Fruit fly (Drosophila melanogaster): ENCODE measurements around the gene CG9525.

CG9525 gene

dm6 chr2L:8962254-8962653 lies at the start of gene CG9525, which contains the start of gene CG32985:
CG9525 (minus strand) TSS chr2L:8962354.
CG32985 (plus strand) TSS chr2L:8962533.
- TF ChIP-seq noc (tag; optimal IDR thresholded peaks at IDR 0.05): no peak

- peak; percentile 59 for TF ChIP-seq noc (tag; optimal IDR thresholded peaks at IDR 0.05)
Observed at dm6 chr2L:9011543-9012238, 49.5 kb upstream of the CG9525 start, which contains the start of gene CG13102. CG13102 (plus strand) TSS chr2L:9012188.

dm6 chr2L:9010267-9010666 lies 48.1 kb upstream of the CG9525 start, which contains the start of gene CG9568:
CG9568 (plus strand) TSS chr2L:9010583.
- no peak for TF ChIP-seq noc (tag; optimal IDR thresholded peaks at IDR 0.05)

dm6 chr2L:8998237-8998636 lies 36.1 kb upstream of the CG9525 start, which contains the start of gene Try29F:
Try29F (plus strand) TSS chr2L:8998537.
- no peak for TF ChIP-seq noc (tag; optimal IDR thresholded peaks at IDR 0.05)

- TF ChIP-seq noc (tag; optimal IDR thresholded peaks at IDR 0.05): peak; percentile 0
Observed at dm6 chr2L:8997285-8997684, 35.1 kb upstream of the CG9525 start, which contains the start of the genes alien and CG18661. alien (minus strand) TSS chr2L:8997379. CG18661 (plus strand) TSS chr2L:8997605.

dm6 chr2L:8993650-8994441 lies 31.7 kb upstream of the CG9525 start, which contains the start of gene CG17906:
CG17906 (plus strand) TSS chr2L:8994391.
- TF ChIP-seq noc (tag; optimal IDR thresholded peaks at IDR 0.05): peak; percentile 82

dm6 chr2L:8991583-8991982 lies 29.4 kb upstream of the CG9525 start, which contains the start of gene CG9555:
CG9555 (plus strand) TSS chr2L:8991735.
- no peak for TF ChIP-seq noc (tag; optimal IDR thresholded peaks at IDR 0.05)

dm6 chr2L:8989037-8989591 lies 27.0 kb upstream of the CG9525 start, which contains the start of gene rost:
rost (minus strand) TSS chr2L:8989539.
- peak; percentile 68 for TF ChIP-seq noc (tag; optimal IDR thresholded peaks at IDR 0.05)

dm6 chr2L:8987251-8987937 lies 25.2 kb upstream of the CG9525 start:
- peak; percentile 96 for TF ChIP-seq noc (tag; optimal IDR thresholded peaks at IDR 0.05)

dm6 chr2L:8984614-8985318 lies 22.6 kb upstream of the CG9525 start, which contains the start of gene CG13101:
CG13101 (minus strand) TSS chr2L:8984872.
- peak; percentile 86 for TF ChIP-seq noc (tag; optimal IDR thresholded peaks at IDR 0.05)

dm6 chr2L:8982584-8983302 lies 20.6 kb upstream of the CG9525 start:
- TF ChIP-seq noc (tag; optimal IDR thresholded peaks at IDR 0.05): no peak

- no peak for TF ChIP-seq noc (tag; optimal IDR thresholded peaks at IDR 0.05)
Observed at dm6 chr2L:8980359-8980758, 18.2 kb upstream of the CG9525 start, which contains the start of gene CG18662. CG18662 (plus strand) TSS chr2L:8980659.

dm6 chr2L:8975328-8975727 lies 13.2 kb upstream of the CG9525 start, which contains the start of gene CG9541:
CG9541 (minus strand) TSS chr2L:8975428.
- no peak for TF ChIP-seq noc (tag; optimal IDR thresholded peaks at IDR 0.05)

dm6 chr2L:8974506-8974905 lies 12.4 kb upstream of the CG9525 start:
- no peak for TF ChIP-seq noc (tag; optimal IDR thresholded peaks at IDR 0.05)
